Worm (Caenorhabditis elegans) whole organism, L3 larva: Measurements from ENCODE around the gene F32D8.4.
A peak's percentile ranks its signal among the peaks of the same experiment; 100 is the strongest.

Experiments
- R02D3.7 ChIP-seq: fragments of 150-350 bp; optimal IDR thresholded peaks from 2 replicates; lab custom pipeline; 2014; ENCODE audit warnings: missing biosample characterization, missing genetic modification characterization
- ZK546.5 ChIP-seq: sonication (generic microtip); optimal IDR thresholded peaks from 2 replicates; lab custom pipeline; 2017; ENCODE audit warnings: missing biosample characterization, missing genetic modification characterization
- aly-2 ChIP-seq: fragments of 150-350 bp; optimal IDR thresholded peaks from 2 replicates; lab custom pipeline; 2014; ENCODE audit warnings: missing biosample characterization, missing genetic modification characterization
- ama-1 ChIP-seq: fragments of 150-350 bp; optimal IDR thresholded peaks from 2 replicates; lab custom pipeline; 2018
- ceh-16 ChIP-seq: sonication (generic microtip); optimal IDR thresholded peaks from 2 replicates; lab custom pipeline; 2017; ENCODE audit warnings: missing biosample characterization, missing genetic modification characterization
- ceh-28 ChIP-seq: fragments of 150-350 bp; optimal IDR thresholded peaks from 2 replicates; lab custom pipeline; 2014; ENCODE audit warnings: missing biosample characterization, missing genetic modification reagents, missing genetic modification characterization
- ceh-82 ChIP-seq: fragments of 150-350 bp; optimal IDR thresholded peaks from 2 replicates; lab custom pipeline; 2014; ENCODE audit warnings: missing biosample characterization, missing genetic modification characterization
- ceh-9 ChIP-seq: sonication (generic microtip); optimal IDR thresholded peaks from 2 replicates; lab custom pipeline; 2018; ENCODE audit warnings: missing biosample characterization, missing genetic modification characterization
- daf-12 ChIP-seq: fragments of 150-350 bp; optimal IDR thresholded peaks from 2 replicates; lab custom pipeline; 2014; ENCODE audit warnings: missing biosample characterization, missing genetic modification reagents, missing genetic modification characterization
- egl-27 ChIP-seq: sonication (generic microtip); optimal IDR thresholded peaks from 4 replicates; lab custom pipeline; 2017; ENCODE audit warnings: missing biosample characterization, missing genetic modification reagents, missing genetic modification characterization
- egl-5 ChIP-seq: fragments of 150-350 bp; optimal IDR thresholded peaks from 2 replicates; lab custom pipeline; 2017; ENCODE audit warnings: missing biosample characterization, missing genetic modification reagents, missing genetic modification characterization, inconsistent platforms
- elt-1 ChIP-seq: fragments of 150-350 bp; optimal IDR thresholded peaks from 2 replicates; lab custom pipeline; 2014; ENCODE audit warnings: missing biosample characterization, missing genetic modification characterization
- elt-2 ChIP-seq: sonication (generic microtip); optimal IDR thresholded peaks from 2 replicates; lab custom pipeline; 2016; ENCODE audit warnings: missing genetic modification reagents, mild to moderate bottlenecking, missing genetic modification characterization, missing compliant biosample characterization
- elt-3 ChIP-seq, 3 experiments: fragments of 150-350 bp in 1 of 3; sonication (generic microtip) in 2 of 3; optimal IDR thresholded peaks; 2 replicates in 2 of 3; 4 replicates in 1 of 3; lab custom pipeline; 2014 to 2017; ENCODE audit warnings: missing biosample characterization in 3 of 3, missing genetic modification characterization in 3 of 3
- eor-1 ChIP-seq, 2 experiments: fragments of 150-350 bp; optimal IDR thresholded peaks; 2 replicates each; lab custom pipeline; 2014 to 2018; ENCODE audit warnings: missing biosample characterization in 2 of 2, missing genetic modification characterization in 2 of 2
- fkh-10 ChIP-seq: sonication (generic microtip); optimal IDR thresholded peaks from 2 replicates; lab custom pipeline; 2017; ENCODE audit warnings: missing biosample characterization, missing genetic modification reagents, missing genetic modification characterization
- fkh-2 ChIP-seq: fragments of 150-350 bp; optimal IDR thresholded peaks from 2 replicates; lab custom pipeline; 2014; ENCODE audit warnings: missing biosample characterization, missing genetic modification reagents, missing genetic modification characterization
- fos-1 ChIP-seq: fragments of 150-350 bp; optimal IDR thresholded peaks from 2 replicates; lab custom pipeline; 2014; ENCODE audit warnings: missing biosample characterization, missing genetic modification characterization
- hmg-11 ChIP-seq: sonication (generic microtip); optimal IDR thresholded peaks from 2 replicates; lab custom pipeline; 2016; ENCODE audit warnings: missing genetic modification characterization, missing compliant biosample characterization
- jun-1 ChIP-seq: fragments of 150-350 bp; optimal IDR thresholded peaks from 2 replicates; lab custom pipeline; 2014; ENCODE audit warnings: missing biosample characterization, missing genetic modification reagents, missing genetic modification characterization
- lin-15B ChIP-seq: fragments of 150-350 bp; optimal IDR thresholded peaks from 2 replicates; lab custom pipeline; 2014; ENCODE audit warnings: missing biosample characterization, missing genetic modification characterization
- lin-39 ChIP-seq: fragments of 150-350 bp; optimal IDR thresholded peaks from 2 replicates; lab custom pipeline; 2018; ENCODE audit warnings: missing biosample characterization, missing genetic modification reagents, missing genetic modification characterization
- lsy-12 ChIP-seq: sonication (generic microtip); optimal IDR thresholded peaks from 2 replicates; lab custom pipeline; 2016; ENCODE audit warnings: mild to moderate bottlenecking, missing genetic modification characterization, missing compliant biosample characterization
- mdl-1 ChIP-seq: fragments of 150-350 bp; optimal IDR thresholded peaks from 2 replicates; lab custom pipeline; 2014; ENCODE audit warnings: missing biosample characterization, missing genetic modification characterization
- mml-1 ChIP-seq: fragments of 150-350 bp; sonication (generic microtip); optimal IDR thresholded peaks from 3 replicates; lab custom pipeline; 2014; ENCODE audit warnings: missing biosample characterization, missing genetic modification characterization
- nfya-1 ChIP-seq: sonication (generic microtip); optimal IDR thresholded peaks from 2 replicates; lab custom pipeline; 2017; ENCODE audit warnings: missing genetic modification characterization, mild to moderate bottlenecking, missing compliant biosample characterization, antibody characterized with exemption, moderate library complexity; ENCODE audit not compliant: insufficient read depth
- nhr-11 ChIP-seq: fragments of 150-350 bp; optimal IDR thresholded peaks from 2 replicates; lab custom pipeline; 2014; ENCODE audit warnings: missing biosample characterization, missing genetic modification characterization
- nhr-12 ChIP-seq: fragments of 150-350 bp; optimal IDR thresholded peaks from 2 replicates; lab custom pipeline; 2014; ENCODE audit warnings: missing biosample characterization, missing genetic modification characterization
- nhr-23 ChIP-seq: fragments of 150-350 bp; optimal IDR thresholded peaks from 2 replicates; lab custom pipeline; 2014; ENCODE audit warnings: missing biosample characterization, missing genetic modification reagents, missing genetic modification characterization
- nhr-237 ChIP-seq: fragments of 150-350 bp; optimal IDR thresholded peaks from 2 replicates; lab custom pipeline; 2014; ENCODE audit warnings: missing biosample characterization, missing genetic modification characterization
- nhr-25 ChIP-seq: sonication (generic microtip); optimal IDR thresholded peaks from 2 replicates; lab custom pipeline; 2017; ENCODE audit warnings: missing biosample characterization, missing genetic modification characterization
- nhr-28 ChIP-seq: fragments of 150-350 bp; optimal IDR thresholded peaks from 2 replicates; lab custom pipeline; 2014; ENCODE audit warnings: missing biosample characterization, missing genetic modification characterization
- nhr-43 ChIP-seq: sonication (generic microtip); optimal IDR thresholded peaks from 2 replicates; lab custom pipeline; 2016; ENCODE audit warnings: mild to moderate bottlenecking, missing genetic modification characterization, missing compliant biosample characterization; ENCODE audit not compliant: poor library complexity, severe bottlenecking
- nhr-67 ChIP-seq: fragments of 150-350 bp; optimal IDR thresholded peaks from 2 replicates; lab custom pipeline; 2014; ENCODE audit warnings: missing biosample characterization, missing genetic modification characterization
- nhr-76 ChIP-seq: fragments of 150-350 bp; sonication (generic microtip); optimal IDR thresholded peaks from 5 replicates; lab custom pipeline; 2014; ENCODE audit warnings: missing biosample characterization, missing genetic modification characterization
- nhr-77 ChIP-seq: fragments of 150-350 bp; optimal IDR thresholded peaks from 2 replicates; lab custom pipeline; 2014; ENCODE audit warnings: missing biosample characterization, missing genetic modification characterization
- pha-4 ChIP-seq: fragments of 150-350 bp; optimal IDR thresholded peaks from 2 replicates; lab custom pipeline; 2014; ENCODE audit warnings: missing biosample characterization, missing genetic modification reagents, missing genetic modification characterization
- pqm-1 ChIP-seq: fragments of 150-350 bp; optimal IDR thresholded peaks from 2 replicates; lab custom pipeline; 2017; ENCODE audit warnings: missing biosample characterization, missing genetic modification characterization, inconsistent platforms
- sea-2 ChIP-seq: fragments of 150-350 bp; sonication (generic microtip); optimal IDR thresholded peaks from 4 replicates; lab custom pipeline; 2014; ENCODE audit warnings: missing biosample characterization, missing genetic modification reagents, missing genetic modification characterization
- skn-1 ChIP-seq: fragments of 150-350 bp; optimal IDR thresholded peaks from 2 replicates; lab custom pipeline; 2014; ENCODE audit warnings: missing biosample characterization, missing genetic modification characterization
- snpc-4 ChIP-seq: fragments of 150-350 bp; optimal IDR thresholded peaks from 2 replicates; lab custom pipeline; 2014; ENCODE audit warnings: missing biosample characterization, missing genetic modification characterization
- tbx-2 ChIP-seq: sonication (generic microtip); optimal IDR thresholded peaks from 2 replicates; lab custom pipeline; 2016; ENCODE audit warnings: mild to moderate bottlenecking, missing genetic modification characterization, missing compliant biosample characterization
- unc-39 ChIP-seq: sonication (generic microtip); optimal IDR thresholded peaks from 4 replicates; lab custom pipeline; 2017; ENCODE audit warnings: missing biosample characterization, missing genetic modification characterization
- unc-62 ChIP-seq: fragments of 150-350 bp; sonication (generic microtip); optimal IDR thresholded peaks from 4 replicates; lab custom pipeline; 2014; ENCODE audit warnings: missing biosample characterization, missing genetic modification reagents, missing genetic modification characterization
- zag-1 ChIP-seq: fragments of 150-350 bp; optimal IDR thresholded peaks from 2 replicates; lab custom pipeline; 2014; ENCODE audit warnings: missing biosample characterization, missing genetic modification characterization
- ztf-11 ChIP-seq: fragments of 150-350 bp; optimal IDR thresholded peaks from 2 replicates; lab custom pipeline; 2014; ENCODE audit warnings: missing biosample characterization, missing genetic modification characterization
- ztf-4 ChIP-seq: fragments of 150-350 bp; optimal IDR thresholded peaks from 2 replicates; lab custom pipeline; 2014; ENCODE audit warnings: missing biosample characterization, missing genetic modification characterization

Gene F32D8.4

DNA sequence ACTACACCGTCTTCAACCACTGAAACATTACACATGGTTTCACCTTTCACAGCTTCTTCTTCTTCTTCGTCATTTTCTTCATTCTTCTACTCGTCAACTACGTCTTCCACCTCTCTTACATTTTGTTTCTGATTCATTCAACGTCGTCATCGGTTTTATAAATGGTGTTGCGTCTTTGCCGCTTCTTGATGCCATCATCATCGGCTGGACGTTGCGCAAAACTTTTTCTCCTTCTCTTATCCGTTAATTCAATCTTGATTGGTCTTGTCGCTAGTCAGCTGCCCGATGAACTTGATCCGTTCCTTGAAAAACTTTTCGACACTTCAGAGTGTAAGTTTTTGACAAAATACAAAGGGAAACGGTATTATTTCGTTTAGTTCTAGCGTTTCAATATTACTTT is 5.3 kb upstream of the F32D8.4 start:
- TF ChIP-seq unc-39 (tag; lab: Kevin White, UChicago) (no peak), nhr-28 (tag; lab: Kevin White, UChicago) (no peak), nhr-25 (tag; lab: Kevin White, UChicago) (peak; percentile 54), snpc-4 (tag; lab: Kevin White, UChicago) (no peak), elt-1 (tag; lab: Kevin White, UChicago) (peak; percentile 29), nhr-67 (tag; lab: Kevin White, UChicago) (no peak), fkh-10 (no peak)

DNA sequence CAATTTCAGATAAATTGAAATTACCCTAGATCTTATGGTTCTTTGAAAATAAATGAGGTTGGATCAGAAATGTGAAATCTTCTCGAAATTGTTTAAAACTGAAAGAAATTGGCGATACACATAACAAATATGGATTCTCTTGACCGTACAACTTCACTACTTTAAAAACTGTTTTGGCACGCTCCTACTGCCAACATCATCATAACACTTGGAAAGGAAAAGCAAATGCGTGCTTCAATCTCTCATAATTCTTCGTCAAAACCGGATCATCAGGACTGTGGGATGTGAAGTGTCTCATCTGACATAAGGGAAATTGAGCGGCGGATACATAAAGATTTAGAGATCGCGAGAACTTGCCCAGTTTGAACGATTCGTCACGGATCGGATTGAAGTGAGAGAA is 4.7 kb upstream of the F32D8.4 start, which contains the start of gene F32D8.7:
F32D8.7 (plus strand) TSS at position 329 of the 400 bp plus-strand sequence.
- TF ChIP-seq snpc-4 (tag; lab: Kevin White, UChicago) (no peak), nhr-23 (tag; lab: Kevin White, UChicago) (peak; percentile 1), pqm-1 (tag; lab: Kevin White, UChicago) (no peak), eor-1 (tag; optimal IDR thresholded peaks at IDR 0.05; lab: Kevin White, UChicago) (no peak)

DNA sequence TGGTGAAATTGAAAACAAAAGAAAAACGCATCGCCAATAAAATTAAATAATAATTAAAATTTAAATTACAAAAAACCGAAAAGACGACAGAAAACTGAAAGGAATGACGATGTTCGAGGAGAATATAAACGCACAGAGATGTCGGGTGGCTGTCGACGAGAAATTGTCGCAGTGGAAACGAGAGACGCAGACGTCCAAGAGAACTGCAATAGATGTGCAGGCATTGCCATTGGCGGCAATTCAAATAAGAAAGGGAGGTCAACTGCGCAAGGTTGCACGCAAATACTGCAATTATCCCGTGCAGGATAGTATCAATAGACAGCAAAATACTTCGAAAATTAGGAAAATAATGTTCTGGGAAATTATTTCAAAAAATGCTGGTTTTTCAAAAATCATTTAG is 3.8 kb upstream of the F32D8.4 start:
- TF ChIP-seq elt-1 (tag; lab: Kevin White, UChicago) (peak; percentile 92), lin-39 (tag; lab: Kevin White, UChicago) (peak; percentile 98), mml-1 (tag; lab: Kevin White, UChicago) (no peak), eor-1 (tag; optimal IDR thresholded peaks at IDR 0.05; lab: Kevin White, UChicago) (peak in 1 of 2 experiments; percentile 9), nhr-12 (tag; lab: Kevin White, UChicago) (no peak), ceh-82 (tag; lab: Kevin White, UChicago) (peak; percentile 96), tbx-2 (tag; lab: Kevin White, UChicago) (peak; percentile 96), ceh-28 (tag; lab: Kevin White, UChicago) (peak; percentile 95), ama-1 (lab: Kevin White, UChicago) (peak; percentile 91), ztf-4 (tag; lab: Kevin White, UChicago) (peak; percentile 90), nhr-76 (tag; lab: Kevin White, UChicago) (peak; percentile 87), snpc-4 (tag; lab: Kevin White, UChicago) (peak; percentile 96), nhr-67 (tag; lab: Kevin White, UChicago) (peak; percentile 48), fkh-2 (tag; lab: Kevin White, UChicago) (peak; percentile 59), daf-12 (peak; percentile 65), ztf-11 (tag; lab: Kevin White, UChicago) (no peak), nfya-1 (peak; percentile 98), ceh-16 (tag; lab: Kevin White, UChicago) (peak; percentile 28), pha-4 (tag; lab: Kevin White, UChicago) (peak; percentile 99), ZK546.5 (tag; lab: Kevin White, UChicago) (peak; percentile 100), unc-62 (GFP tag; lab: Kevin White, UChicago) (peak; percentile 91), jun-1 (tag; lab: Kevin White, UChicago) (peak; percentile 97), skn-1 (tag; lab: Kevin White, UChicago) (peak; percentile 95), hmg-11 (tag; lab: Kevin White, UChicago) (peak; percentile 95), mdl-1 (tag; lab: Kevin White, UChicago) (peak; percentile 69), nhr-11 (tag; lab: Kevin White, UChicago) (peak; percentile 96), egl-5 (tag; lab: Kevin White, UChicago) (peak; percentile 97), aly-2 (tag; lab: Kevin White, UChicago) (peak; percentile 79), nhr-43 (tag; lab: Kevin White, UChicago) (peak; percentile 99), R02D3.7 (tag; lab: Kevin White, UChicago) (peak; percentile 94), fos-1 (tag; lab: Kevin White, UChicago) (peak; percentile 85), nhr-23 (tag; lab: Kevin White, UChicago) (peak; percentile 100), ceh-9 (tag; lab: Kevin White, UChicago) (peak; percentile 11), nhr-77 (peak; percentile 95), elt-3 (tag; optimal IDR thresholded peaks at IDR 0.05; lab: Kevin White, UChicago) (peak; percentile 67 to 96 (median 72)), nhr-28 (tag; lab: Kevin White, UChicago) (peak; percentile 81), lin-15B (peak; percentile 99), egl-27 (tag; lab: Kevin White, UChicago) (peak; percentile 74), pqm-1 (tag; lab: Kevin White, UChicago) (peak; percentile 92), unc-39 (tag; lab: Kevin White, UChicago) (no peak), sea-2 (peak; percentile 53), nhr-25 (tag; lab: Kevin White, UChicago) (peak; percentile 100), nhr-237 (tag; lab: Kevin White, UChicago) (no peak), lsy-12 (tag; lab: Kevin White, UChicago) (peak; percentile 99), zag-1 (peak; percentile 89), fkh-10 (peak; percentile 91), elt-2 (tag; lab: Kevin White, UChicago) (peak; percentile 93)
